Fruit fly (Drosophila melanogaster): ENCODE measurements around the gene CG5245.

dm6 chr3R:12449617-12450242, 20.4 kb downstream of the CG5245 start:
- TF ChIP-seq CTCF (optimal IDR thresholded peaks at IDR 0.05) = no peak
- no peak for TF ChIP-seq CG8478 (optimal IDR thresholded peaks at IDR 0.05)
